Fruit fly (Drosophila melanogaster) whole organism, wandering third instar larva: Measurements from ENCODE around the gene CG17819.
A peak's percentile ranks its signal among the peaks of the same experiment; 100 is the strongest.

Experiments
- Abd-B ChIP-seq: fragments of >200 bp; optimal IDR thresholded peaks from 2 replicates; lab custom pipeline; 2017; ENCODE audit warnings: missing biosample characterization, missing genetic modification characterization
- CG32264 ChIP-seq: fragments of 200-800 bp; sonication (Bioruptor generic); optimal IDR thresholded peaks from 2 replicates; lab custom pipeline; 2016; ENCODE audit warnings: missing biosample characterization, missing genetic modification characterization
- CG9705 ChIP-seq: fragments of 200-800 bp; sonication (Bioruptor generic); optimal IDR thresholded peaks from 2 replicates; lab custom pipeline; 2018; ENCODE audit warnings: missing biosample characterization, mild to moderate bottlenecking, missing genetic modification characterization
- Dfd ChIP-seq: fragments of >200 bp; optimal IDR thresholded peaks from 2 replicates; lab custom pipeline; 2017; ENCODE audit warnings: missing biosample characterization, missing genetic modification characterization
- GATAd ChIP-seq: sonication (Bioruptor generic); optimal IDR thresholded peaks from 2 replicates; lab custom pipeline; 2016; ENCODE audit warnings: missing biosample characterization, missing genetic modification characterization
- HLH106 ChIP-seq: fragments of 200-800 bp; optimal IDR thresholded peaks from 3 replicates; lab custom pipeline; 2019; ENCODE audit warnings: missing biosample characterization, mild to moderate bottlenecking, missing genetic modification characterization, moderate library complexity
- Hnf4 ChIP-seq: fragments of 200-800 bp; sonication (Bioruptor generic); optimal IDR thresholded peaks from 2 replicates; lab custom pipeline; 2016; ENCODE audit warnings: missing biosample characterization, mild to moderate bottlenecking, missing genetic modification characterization
- Hr78 ChIP-seq: fragments of >200 bp; optimal IDR thresholded peaks from 2 replicates; lab custom pipeline; 2017; ENCODE audit warnings: missing biosample characterization, missing genetic modification characterization
- Jra ChIP-seq: sonication (Bioruptor generic); optimal IDR thresholded peaks from 2 replicates; lab custom pipeline; 2016; ENCODE audit warnings: missing biosample characterization, missing genetic modification characterization
- Mio ChIP-seq: sonication (Bioruptor generic); optimal IDR thresholded peaks from 2 replicates; lab custom pipeline; 2016; ENCODE audit warnings: missing biosample characterization, missing genetic modification characterization
- Myc ChIP-seq: fragments of >200 bp; optimal IDR thresholded peaks from 2 replicates; lab custom pipeline; 2017
- N ChIP-seq: fragments of >200 bp; optimal IDR thresholded peaks from 2 replicates; lab custom pipeline; 2018; ENCODE audit warnings: missing biosample characterization, missing external identifiers, missing genetic modification characterization
- OdsH ChIP-seq: fragments of 200-800 bp; sonication (Bioruptor generic); optimal IDR thresholded peaks from 2 replicates; lab custom pipeline; 2016; ENCODE audit warnings: missing biosample characterization, mild to moderate bottlenecking, missing genetic modification characterization
- Rel ChIP-seq, 2 experiments: fragments of 200-800 bp; sonication (Bioruptor generic) in 1 of 2; optimal IDR thresholded peaks; 2 replicates in 1 of 2; 3 replicates in 1 of 2; lab custom pipeline; 2016 to 2019; ENCODE audit warnings: mild to moderate bottlenecking in 2 of 2, missing biosample characterization in 2 of 2, missing genetic modification characterization in 2 of 2, moderate library complexity in 1 of 2
- Sp1 ChIP-seq: fragments of 200-800 bp; sonication (Bioruptor generic); optimal IDR thresholded peaks from 3 replicates; lab custom pipeline; 2019; ENCODE audit warnings: missing biosample characterization, mild to moderate bottlenecking, missing genetic modification characterization, moderate library complexity
- br ChIP-seq: fragments of 200-800 bp; sonication (Bioruptor generic); optimal IDR thresholded peaks from 2 replicates; lab custom pipeline; 2016; ENCODE audit warnings: missing biosample characterization, missing genetic modification characterization
- brk ChIP-seq: fragments of 200-800 bp; sonication (Bioruptor generic); optimal IDR thresholded peaks from 2 replicates; lab custom pipeline; 2016; ENCODE audit warnings: missing biosample characterization, mild to moderate bottlenecking, missing genetic modification characterization
- dmrt93B ChIP-seq: fragments of 200-800 bp; sonication (Bioruptor generic); optimal IDR thresholded peaks from 2 replicates; lab custom pipeline; 2018; ENCODE audit warnings: missing biosample characterization, mild to moderate bottlenecking, missing genetic modification characterization
- dsf ChIP-seq: sonication (Bioruptor generic); optimal IDR thresholded peaks from 2 replicates; lab custom pipeline; 2016; ENCODE audit warnings: missing biosample characterization, missing genetic modification characterization, borderline replicate concordance
- ey ChIP-seq: fragments of 200-800 bp; sonication (Bioruptor generic); optimal IDR thresholded peaks from 2 replicates; lab custom pipeline; 2016; ENCODE audit warnings: missing biosample characterization, missing genetic modification characterization
- foxo ChIP-seq, 2 experiments: fragments of 200-800 bp; sonication (Bioruptor generic); optimal IDR thresholded peaks; 2 replicates in 1 of 2; 3 replicates in 1 of 2; lab custom pipeline; 2016 to 2017; ENCODE audit warnings: missing biosample characterization in 2 of 2, missing genetic modification characterization in 2 of 2
- fru ChIP-seq: fragments of 200-800 bp; sonication (Bioruptor generic); optimal IDR thresholded peaks from 3 replicates; lab custom pipeline; 2016; ENCODE audit warnings: missing biosample characterization, mild to moderate bottlenecking, missing genetic modification characterization
- h ChIP-seq: fragments of 200-800 bp; sonication (Bioruptor generic); optimal IDR thresholded peaks from 3 replicates; lab custom pipeline; 2016; ENCODE audit warnings: missing biosample characterization, mild to moderate bottlenecking, missing genetic modification characterization
- jim ChIP-seq: fragments of 175-275, 200-325 bp; sonication (Bioruptor generic); optimal IDR thresholded peaks from 2 replicates; lab custom pipeline; 2016; ENCODE audit warnings: missing biosample characterization, mild to moderate bottlenecking, missing genetic modification characterization
- lola ChIP-seq: fragments of >200 bp; optimal IDR thresholded peaks from 2 replicates; lab custom pipeline; 2017; ENCODE audit warnings: missing biosample characterization, missing genetic modification characterization
- pan ChIP-seq: fragments of >200 bp; optimal IDR thresholded peaks from 2 replicates; lab custom pipeline; 2017
- psq ChIP-seq: fragments of 200-800 bp; sonication (Bioruptor generic); optimal IDR thresholded peaks from 3 replicates; lab custom pipeline; 2017; ENCODE audit warnings: missing biosample characterization, mild to moderate bottlenecking, missing genetic modification characterization, moderate library complexity
- rgr ChIP-seq: fragments of 200-800 bp; sonication (Bioruptor generic); optimal IDR thresholded peaks from 3 replicates; lab custom pipeline; 2016; ENCODE audit warnings: missing biosample characterization, mild to moderate bottlenecking, missing genetic modification characterization
- sage ChIP-seq: fragments of 200-800 bp; sonication (Bioruptor generic); optimal IDR thresholded peaks from 2 replicates; lab custom pipeline; 2016; ENCODE audit warnings: missing biosample characterization, mild to moderate bottlenecking, missing genetic modification characterization
- sv ChIP-seq: fragments of 200-800 bp; sonication (Bioruptor generic); optimal IDR thresholded peaks from 3 replicates; lab custom pipeline; 2016; ENCODE audit warnings: missing biosample characterization, missing genetic modification characterization
- tai ChIP-seq: sonication (Bioruptor generic); optimal IDR thresholded peaks from 2 replicates; lab custom pipeline; 2016; ENCODE audit warnings: missing biosample characterization, missing genetic modification characterization
- woc ChIP-seq: sonication (Bioruptor generic); optimal IDR thresholded peaks from 2 replicates; lab custom pipeline; 2016; ENCODE audit warnings: missing biosample characterization, mild to moderate bottlenecking, missing genetic modification characterization

CG17819 gene

dm6 chr3R:21871348-21871940 is 13.9 kb downstream of the CG17819 start:
- no peak for TF ChIP-seq N (GFP tag; lab: Kevin White, UChicago)

- no peak for TF ChIP-seq CG9705
- TF ChIP-seq br (GFP tag; lab: Kevin White, UChicago): peak; percentile 80
- no peak for TF ChIP-seq Myc (lab: Kevin White, UChicago)
- TF ChIP-seq OdsH (GFP tag; lab: Kevin White, UChicago): peak; percentile 81
- TF ChIP-seq GATAd (GFP tag; lab: Kevin White, UChicago): no peak
- TF ChIP-seq Jra: peak; percentile 44
- TF ChIP-seq h (GFP tag; lab: Kevin White, UChicago): peak; percentile 78
- no peak for TF ChIP-seq pan (lab: Kevin White, UChicago)
- no peak for TF ChIP-seq dsf
- peak; percentile 97 for TF ChIP-seq sv
- TF ChIP-seq tai (GFP tag; lab: Kevin White, UChicago): no peak
- peak; percentile 11 for TF ChIP-seq sage (GFP tag; lab: Kevin White, UChicago)
- TF ChIP-seq woc: peak; percentile 60
- TF ChIP-seq lola (GFP tag; lab: Kevin White, UChicago): no peak
- no peak for TF ChIP-seq Hr78 (GFP tag; lab: Kevin White, UChicago)
- TF ChIP-seq Sp1: peak; percentile 61
- TF ChIP-seq CG32264 (GFP tag; lab: Kevin White, UChicago): peak; percentile 65
- TF ChIP-seq dmrt93B (GFP tag; lab: Kevin White, UChicago): peak; percentile 39
- peak; percentile 70 for TF ChIP-seq psq (GFP tag; lab: Kevin White, UChicago)
- no peak for TF ChIP-seq Rel (GFP tag; optimal IDR thresholded peaks at IDR 0.05; lab: Kevin White, UChicago)
- peak; percentile 56 for TF ChIP-seq Rel (tag; optimal IDR thresholded peaks at IDR 0.05; lab: Kevin White, UChicago)
- peak; percentile 36 for TF ChIP-seq Mio (GFP tag; lab: Kevin White, UChicago)
- peak; percentile 82 for TF ChIP-seq Hnf4 (GFP tag; lab: Kevin White, UChicago)
- TF ChIP-seq rgr (GFP tag; lab: Kevin White, UChicago): peak; percentile 87
- TF ChIP-seq fru (GFP tag; lab: Kevin White, UChicago): peak; percentile 87
- TF ChIP-seq ey (GFP tag; lab: Kevin White, UChicago): peak; percentile 83
- TF ChIP-seq foxo (GFP tag; optimal IDR thresholded peaks at IDR 0.05; lab: Kevin White, UChicago): peak; percentile 62 to 90
- TF ChIP-seq HLH106 (tag; lab: Kevin White, UChicago): peak; percentile 77
Measured at dm6 chr3R:21870158-21870971, 15.0 kb downstream of the CG17819 start, which contains the start of gene CG31431. Gene CG31431, plus strand, starts transcription at chr3R:21870681.

dm6 chr3R:21869464-21870100 is 15.8 kb downstream of the CG17819 start, which contains the start of gene CG31174:
Gene CG31174, minus strand, starts transcription at chr3R:21869514.
- TF ChIP-seq Rel (GFP tag; optimal IDR thresholded peaks at IDR 0.05; lab: Kevin White, UChicago): no peak
- TF ChIP-seq Rel (tag; optimal IDR thresholded peaks at IDR 0.05; lab: Kevin White, UChicago): peak; percentile 83
- TF ChIP-seq Abd-B (GFP tag; lab: Kevin White, UChicago): no peak
- TF ChIP-seq, all 38 proteins: peak for 1

- TF ChIP-seq jim (no peak), brk (GFP tag; lab: Kevin White, UChicago) (no peak), lola (GFP tag; lab: Kevin White, UChicago) (no peak), tai (GFP tag; lab: Kevin White, UChicago) (no peak), CG9705 (no peak), rgr (GFP tag; lab: Kevin White, UChicago) (no peak), N (GFP tag; lab: Kevin White, UChicago) (no peak), sv (no peak), dsf (no peak), foxo (GFP tag; optimal IDR thresholded peaks at IDR 0.05; lab: Kevin White, UChicago) (no peak), Hnf4 (GFP tag; lab: Kevin White, UChicago) (no peak), Dfd (GFP tag; lab: Kevin White, UChicago) (no peak), Hr78 (GFP tag; lab: Kevin White, UChicago) (no peak), Abd-B (GFP tag; lab: Kevin White, UChicago) (no peak)
Measured at dm6 chr3R:21867819-21868218, 17.5 kb downstream of the CG17819 start, which contains the start of the genes CG6569 and Cby. Gene CG6569, minus strand, starts transcription at chr3R:21867919. Gene Cby, plus strand, starts transcription at chr3R:21868003.
